Worm (Caenorhabditis elegans): ENCODE data around the gene snet-1.

The snet-1 gene

ce11 chrX:3706319-3706718 lies 37.6 kb upstream of the snet-1 start:
- TF ChIP-seq nfya-1 (tag; optimal IDR thresholded peaks at IDR 0.05; ENCODE audit: insufficient read depth) (no peak), lin-15B (tag; optimal IDR thresholded peaks at IDR 0.05) (no peak), nhr-11 (tag; optimal IDR thresholded peaks at IDR 0.05) (no peak), nhr-76 (tag; optimal IDR thresholded peaks at IDR 0.05) (no peak), egl-27 (tag; optimal IDR thresholded peaks at IDR 0.05) (no peak), hmg-11 (tag; optimal IDR thresholded peaks at IDR 0.05) (no peak), ceh-82 (tag; optimal IDR thresholded peaks at IDR 0.05) (no peak), pqm-1 (tag; optimal IDR thresholded peaks at IDR 0.05) (no peak), nhr-43 (tag; optimal IDR thresholded peaks at IDR 0.05; ENCODE audit: poor library complexity, severe bottlenecking) (no peak), lin-39 (tag; optimal IDR thresholded peaks at IDR 0.05) (no peak), nhr-23 (tag; optimal IDR thresholded peaks at IDR 0.05) (no peak), ZK546.5 (tag; optimal IDR thresholded peaks at IDR 0.05) (no peak)

ce11 chrX:3705319-3705718 lies 36.6 kb upstream of the snet-1 start:
- no peak for TF ChIP-seq lsy-12 (tag; optimal IDR thresholded peaks at IDR 0.05)
- TF ChIP-seq lin-39 (tag; optimal IDR thresholded peaks at IDR 0.05): peak; percentile 54

DNA sequence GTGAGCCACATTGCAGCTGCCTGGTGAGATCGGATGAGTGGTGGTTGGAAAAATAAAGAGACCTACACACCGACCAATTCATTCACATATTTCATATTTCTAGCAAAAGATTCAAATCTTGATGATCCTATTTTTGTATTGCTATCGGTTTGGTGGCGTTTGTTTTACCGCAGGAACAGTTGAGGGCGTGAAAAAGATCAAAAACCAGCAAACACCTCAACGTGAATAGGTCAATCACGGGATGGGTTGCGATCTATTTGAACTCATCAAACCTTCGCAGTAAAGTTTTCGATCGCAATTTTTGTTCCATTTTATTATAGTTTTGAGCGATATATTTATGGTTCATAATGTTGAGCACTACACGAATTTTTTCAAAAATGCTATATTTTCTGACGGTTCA lies 33.1 kb upstream of the snet-1 start:
- no peak for TF ChIP-seq nhr-25 (tag; optimal IDR thresholded peaks at IDR 0.05)
- TF ChIP-seq zag-1 (tag; optimal IDR thresholded peaks at IDR 0.05): no peak
- TF ChIP-seq nhr-23 (tag; optimal IDR thresholded peaks at IDR 0.05): no peak
- no peak for TF ChIP-seq elt-2 (tag; optimal IDR thresholded peaks at IDR 0.05)
- no peak for TF ChIP-seq egl-27 (tag; optimal IDR thresholded peaks at IDR 0.05)
- TF ChIP-seq ceh-28 (tag; optimal IDR thresholded peaks at IDR 0.05): no peak
- TF ChIP-seq ceh-82 (tag; optimal IDR thresholded peaks at IDR 0.05): no peak
- TF ChIP-seq mdl-1 (tag; optimal IDR thresholded peaks at IDR 0.05): no peak

DNA sequence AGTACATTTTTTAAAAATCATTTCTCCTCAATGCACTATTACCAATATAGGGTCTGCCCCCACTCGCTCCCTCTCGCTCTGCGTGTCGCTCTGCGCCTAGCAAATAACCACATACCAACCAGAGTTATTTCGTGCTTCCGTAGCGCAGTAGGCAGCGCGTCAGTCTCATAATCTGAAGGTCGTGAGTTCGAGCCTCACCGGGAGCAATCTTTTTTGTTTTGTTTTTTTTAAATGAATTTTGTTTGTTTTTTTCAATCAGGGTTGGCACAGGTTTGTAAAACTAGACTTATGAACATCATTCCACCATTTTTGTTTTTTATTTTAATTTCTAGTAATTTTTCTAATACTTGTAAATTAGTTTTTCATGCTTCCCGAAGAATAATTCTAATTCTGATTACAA lies 28.9 kb upstream of the snet-1 start:
- TF ChIP-seq hmg-11 (tag; optimal IDR thresholded peaks at IDR 0.05) (peak; percentile 94), sea-2 (GFP tag; optimal IDR thresholded peaks at IDR 0.05) (no peak), ZK546.5 (tag; optimal IDR thresholded peaks at IDR 0.05) (no peak), unc-39 (tag; optimal IDR thresholded peaks at IDR 0.05) (no peak), zag-1 (tag; optimal IDR thresholded peaks at IDR 0.05) (peak; percentile 10), nhr-11 (tag; optimal IDR thresholded peaks at IDR 0.05) (no peak), elt-2 (tag; optimal IDR thresholded peaks at IDR 0.05) (no peak), nhr-77 (tag; optimal IDR thresholded peaks at IDR 0.05) (no peak), unc-62 (GFP tag; optimal IDR thresholded peaks at IDR 0.05) (no peak), elt-3 (tag; optimal IDR thresholded peaks at IDR 0.05) (no peak), nhr-25 (tag; optimal IDR thresholded peaks at IDR 0.05) (no peak), mdl-1 (tag; optimal IDR thresholded peaks at IDR 0.05) (no peak), nhr-28 (tag; optimal IDR thresholded peaks at IDR 0.05) (no peak), tbx-2 (tag; optimal IDR thresholded peaks at IDR 0.05) (peak; percentile 57), nhr-23 (tag; optimal IDR thresholded peaks at IDR 0.05) (no peak), eor-1 (tag; optimal IDR thresholded peaks at IDR 0.05) (no peak), ztf-4 (tag; optimal IDR thresholded peaks at IDR 0.05) (no peak), nfya-1 (tag; optimal IDR thresholded peaks at IDR 0.05; ENCODE audit: insufficient read depth) (peak; percentile 38), fkh-10 (GFP tag; optimal IDR thresholded peaks at IDR 0.05) (no peak), fkh-2 (tag; optimal IDR thresholded peaks at IDR 0.05) (no peak), ceh-28 (tag; optimal IDR thresholded peaks at IDR 0.05) (no peak), egl-5 (tag; optimal IDR thresholded peaks at IDR 0.05) (no peak), daf-12 (tag; optimal IDR thresholded peaks at IDR 0.05) (no peak), egl-27 (tag; optimal IDR thresholded peaks at IDR 0.05) (no peak), snpc-4 (tag; optimal IDR thresholded peaks at IDR 0.05) (no peak), ztf-11 (tag; optimal IDR thresholded peaks at IDR 0.05) (no peak), pha-4 (tag; optimal IDR thresholded peaks at IDR 0.05) (peak; percentile 60), nhr-43 (tag; optimal IDR thresholded peaks at IDR 0.05; ENCODE audit: poor library complexity, severe bottlenecking) (peak; percentile 57), lin-15B (tag; optimal IDR thresholded peaks at IDR 0.05) (no peak), lin-39 (tag; optimal IDR thresholded peaks at IDR 0.05) (peak; percentile 74), elt-1 (tag; optimal IDR thresholded peaks at IDR 0.05) (no peak), nhr-12 (tag; optimal IDR thresholded peaks at IDR 0.05) (no peak), ceh-9 (tag; optimal IDR thresholded peaks at IDR 0.05) (no peak), ceh-82 (tag; optimal IDR thresholded peaks at IDR 0.05) (peak; percentile 51), mml-1 (tag; optimal IDR thresholded peaks at IDR 0.05) (no peak), pqm-1 (tag; optimal IDR thresholded peaks at IDR 0.05) (peak; percentile 19), skn-1 (tag; optimal IDR thresholded peaks at IDR 0.05) (no peak), lsy-12 (tag; optimal IDR thresholded peaks at IDR 0.05) (peak; percentile 62), nhr-237 (tag; optimal IDR thresholded peaks at IDR 0.05) (no peak), R02D3.7 (tag; optimal IDR thresholded peaks at IDR 0.05) (no peak), aly-2 (tag; optimal IDR thresholded peaks at IDR 0.05) (no peak), ceh-16 (tag; optimal IDR thresholded peaks at IDR 0.05) (no peak), nhr-67 (tag; optimal IDR thresholded peaks at IDR 0.05) (no peak), nhr-76 (tag; optimal IDR thresholded peaks at IDR 0.05) (no peak), ama-1 (optimal IDR thresholded peaks at IDR 0.05) (no peak), jun-1 (tag; optimal IDR thresholded peaks at IDR 0.05) (no peak)
